Worm (Caenorhabditis elegans): Measurements from ENCODE around the gene asp-19.
"Not testable (repeated sequence)": the region's sequence is repeated elsewhere in the genome, so short reads cannot be mapped to it uniquely, and the experiment has no call there.

Gene asp-19

DNA sequence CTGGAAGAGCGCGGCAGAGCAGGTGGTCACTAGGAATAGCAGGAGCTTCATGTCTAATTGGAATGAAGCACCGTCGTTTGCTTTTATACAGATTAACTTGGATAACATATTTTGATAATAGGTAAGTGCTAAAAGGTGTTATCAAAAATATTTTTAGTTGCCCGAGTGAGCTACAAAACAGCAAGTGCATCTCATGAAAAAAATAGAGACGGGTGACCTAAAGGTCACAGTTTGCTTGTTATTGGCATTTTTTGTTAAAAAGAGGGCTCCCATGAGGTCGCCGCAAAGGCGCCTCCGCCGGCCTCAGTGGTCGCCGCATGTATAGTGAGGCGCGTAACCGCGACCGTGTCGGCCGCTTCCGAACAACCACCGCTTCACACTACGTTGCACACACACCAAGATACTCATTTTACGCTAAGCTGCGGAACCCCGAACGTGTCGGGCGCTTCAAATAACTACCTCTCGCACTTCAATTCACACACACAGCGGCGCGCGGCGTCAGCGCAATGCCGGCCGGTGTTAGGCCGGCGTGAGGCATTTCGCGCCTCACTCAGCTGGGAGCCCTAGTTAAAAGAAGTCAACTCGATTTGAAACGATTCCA lies at the start of gene asp-19:
Gene asp-19, minus strand, starts transcription at position 51 of the 601 bp plus-strand sequence.
- TF ChIP-seq dao-5 (tag; optimal IDR thresholded peaks at IDR 0.05) (no peak), him-1 (tag; optimal IDR thresholded peaks at IDR 0.05) (no peak), W03F9.2 (tag; optimal IDR thresholded peaks at IDR 0.05) (no peak)

ce11 chrV:18776245-18776737 lies 47.1 kb upstream of the asp-19 start, which contains the start of gene Y17D7B.4:
Gene Y17D7B.4 (minus strand): TSS chrV:18776687.
- TF ChIP-seq W03F9.2 (tag; optimal IDR thresholded peaks at IDR 0.05) (no peak), him-1 (tag; optimal IDR thresholded peaks at IDR 0.05) (no peak), dao-5 (tag; optimal IDR thresholded peaks at IDR 0.05) (no peak)

ce11 chrV:18772761-18773160 lies 43.6 kb upstream of the asp-19 start, which contains the start of gene clec-257:
Gene clec-257 (plus strand): TSS chrV:18773061.
- TF ChIP-seq W03F9.2 (tag; optimal IDR thresholded peaks at IDR 0.05) (no peak), dao-5 (tag; optimal IDR thresholded peaks at IDR 0.05) (no peak), him-1 (tag; optimal IDR thresholded peaks at IDR 0.05) (no peak)

- no peak for TF ChIP-seq dao-5 (tag; optimal IDR thresholded peaks at IDR 0.05)
- TF ChIP-seq W03F9.2 (tag; optimal IDR thresholded peaks at IDR 0.05): no peak
- TF ChIP-seq him-1 (tag; optimal IDR thresholded peaks at IDR 0.05): no peak
Measured at ce11 chrV:18771804-18772386, 42.7 kb upstream of the asp-19 start.

- TF ChIP-seq him-1 (tag; optimal IDR thresholded peaks at IDR 0.05) (no peak), W03F9.2 (tag; optimal IDR thresholded peaks at IDR 0.05) (no peak), dao-5 (tag; optimal IDR thresholded peaks at IDR 0.05) (no peak)
Measured at ce11 chrV:18771390-18771789, 42.2 kb upstream of the asp-19 start, which contains the start of gene clec-256. Gene clec-256 (plus strand): TSS chrV:18771690.

ce11 chrV:18770623-18771022 lies 41.4 kb upstream of the asp-19 start, which contains the start of gene clec-255:
Gene clec-255 (minus strand): TSS chrV:18770723.
- TF ChIP-seq him-1 (tag; optimal IDR thresholded peaks at IDR 0.05): no peak
- no peak for TF ChIP-seq W03F9.2 (tag; optimal IDR thresholded peaks at IDR 0.05)
- no peak for TF ChIP-seq dao-5 (tag; optimal IDR thresholded peaks at IDR 0.05)

DNA sequence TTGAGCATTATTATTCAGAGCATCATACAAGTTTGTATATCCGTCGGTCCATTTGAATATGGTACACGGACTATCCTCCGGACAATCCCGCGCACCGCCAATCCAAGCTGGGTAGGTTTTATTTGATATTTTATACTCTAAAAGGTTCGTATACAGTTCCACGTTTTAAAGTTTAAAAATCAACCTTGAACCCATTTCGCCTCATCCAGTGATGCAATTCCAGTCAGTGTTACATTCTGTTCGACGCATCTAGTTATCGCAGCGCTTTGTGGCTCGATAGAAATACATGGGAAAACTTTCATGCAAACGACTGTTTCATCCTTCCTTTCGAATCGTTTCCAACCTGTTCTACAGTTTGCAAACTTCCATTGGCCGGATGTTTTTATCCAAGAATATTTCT lies 40.7 kb upstream of the asp-19 start:
- TF ChIP-seq W03F9.2 (tag; optimal IDR thresholded peaks at IDR 0.05): no peak
- TF ChIP-seq dao-5 (tag; optimal IDR thresholded peaks at IDR 0.05): no peak
- no peak for TF ChIP-seq him-1 (tag; optimal IDR thresholded peaks at IDR 0.05)

- TF ChIP-seq W03F9.2, dao-5, him-1 (tag; optimal IDR thresholded peaks at IDR 0.05): not testable (repeated sequence)
Measured at ce11 chrV:18762044-18762443, 32.9 kb upstream of the asp-19 start, which contains the start of gene F11D11.22. Gene F11D11.22 (plus strand): TSS chrV:18762344.

DNA sequence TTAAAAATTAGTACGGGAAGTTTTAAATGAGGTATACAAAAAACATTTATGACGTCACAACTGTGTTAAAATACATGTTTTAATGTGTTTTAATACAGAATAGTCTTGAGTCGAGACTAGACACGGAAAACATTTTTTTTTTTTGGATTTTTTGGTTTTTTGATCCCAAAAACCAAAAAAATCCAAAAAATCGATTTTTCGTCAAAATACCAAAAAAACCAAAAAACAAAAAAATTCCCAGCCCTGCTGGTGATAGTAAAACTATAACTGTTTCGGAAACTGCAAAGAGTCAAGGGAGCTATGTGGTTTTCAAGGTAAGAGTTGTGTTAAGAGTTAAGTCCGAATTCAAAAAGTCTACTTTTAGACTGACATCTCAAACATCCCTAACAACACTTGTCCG lies 31.9 kb upstream of the asp-19 start, which contains the start of gene F11D11.4:
Gene F11D11.4, plus strand, starts transcription at position 301 of the 400 bp plus-strand sequence.
- TF ChIP-seq W03F9.2 (tag; optimal IDR thresholded peaks at IDR 0.05): no peak
- no peak for TF ChIP-seq dao-5 (tag; optimal IDR thresholded peaks at IDR 0.05)
- no peak for TF ChIP-seq him-1 (tag; optimal IDR thresholded peaks at IDR 0.05)

DNA sequence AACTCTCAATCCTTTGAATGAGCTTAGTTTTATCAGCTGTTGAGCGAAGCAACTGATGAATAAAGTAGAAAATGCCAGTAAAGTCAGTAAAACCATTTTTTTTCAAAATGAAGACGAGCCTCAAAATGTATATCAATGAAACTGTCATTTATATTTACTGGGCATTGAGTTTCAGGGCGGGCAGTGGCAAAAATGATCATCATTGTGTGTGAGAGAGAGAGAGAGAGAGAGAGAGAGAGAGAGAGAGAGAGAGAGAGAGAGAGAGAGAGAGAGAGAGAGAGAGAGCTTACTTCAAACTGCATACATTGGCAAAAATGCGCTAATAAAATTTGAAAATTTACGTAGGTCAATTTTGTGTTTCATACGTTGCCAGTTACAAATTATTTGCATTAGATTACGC lies 31.0 kb upstream of the asp-19 start, which contains the start of gene F11D11.3:
Gene F11D11.3, minus strand, starts transcription at position 101 of the 400 bp plus-strand sequence.
- TF ChIP-seq W03F9.2 (tag; optimal IDR thresholded peaks at IDR 0.05) (no peak), dao-5 (tag; optimal IDR thresholded peaks at IDR 0.05) (no peak), him-1 (tag; optimal IDR thresholded peaks at IDR 0.05) (no peak)

DNA sequence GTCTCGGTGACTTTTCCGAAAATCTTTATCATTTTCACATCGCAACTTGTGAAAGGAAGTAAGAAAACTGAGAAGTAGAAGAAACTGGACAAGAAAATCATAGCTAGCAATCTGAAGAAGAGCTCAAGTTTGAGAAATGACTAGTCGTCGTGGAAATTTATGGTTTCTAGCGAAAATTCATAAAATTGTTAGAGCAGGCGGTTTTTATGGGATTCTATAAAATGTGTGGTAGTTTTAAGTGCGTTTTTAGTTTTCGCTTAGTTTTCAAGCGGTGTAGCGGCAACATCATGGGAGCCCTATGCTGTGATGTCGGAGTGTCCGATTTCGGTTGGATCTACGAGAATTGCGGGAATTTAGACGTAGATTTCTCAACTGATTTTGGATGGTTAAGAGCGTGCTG lies 25.2 kb upstream of the asp-19 start, which contains the start of gene clec-254:
Gene clec-254, minus strand, starts transcription at position 101 of the 400 bp plus-strand sequence.
- not testable (repeated sequence) for TF ChIP-seq W03F9.2, dao-5, him-1 (tag; optimal IDR thresholded peaks at IDR 0.05)

ce11 chrV:18753036-18753435 lies 23.9 kb upstream of the asp-19 start, which contains the start of gene F11D11.6:
Gene F11D11.6 (minus strand): TSS chrV:18753136.
- no peak for TF ChIP-seq W03F9.2 (tag; optimal IDR thresholded peaks at IDR 0.05)
- no peak for TF ChIP-seq dao-5 (tag; optimal IDR thresholded peaks at IDR 0.05)
- no peak for TF ChIP-seq him-1 (tag; optimal IDR thresholded peaks at IDR 0.05)

DNA sequence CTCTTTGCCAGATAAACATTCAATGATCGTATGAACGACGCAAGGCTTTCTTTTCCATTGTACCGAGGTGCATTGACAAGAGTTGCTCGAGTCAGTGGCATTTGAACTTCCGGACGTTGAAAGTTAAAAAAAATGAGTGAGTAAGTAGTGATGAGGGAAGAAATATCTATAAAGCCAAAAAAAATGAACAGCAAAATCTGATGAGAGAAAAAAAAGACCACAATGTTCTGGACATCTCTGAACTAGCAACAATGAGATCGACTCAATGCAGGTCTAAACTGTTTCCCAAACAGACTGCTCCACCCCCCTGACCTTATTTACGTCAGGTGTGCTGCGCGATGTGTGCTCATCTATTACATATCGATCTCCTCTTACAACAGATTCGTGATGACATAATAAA lies 21.3 kb upstream of the asp-19 start, which contains the start of the genes F11D11.21 and F11D11.12:
Gene F11D11.21, minus strand, starts transcription at position 101 of the 400 bp plus-strand sequence.
Gene F11D11.12, minus strand, starts transcription at position 238 of the 400 bp plus-strand sequence.
- TF ChIP-seq W03F9.2 (tag; optimal IDR thresholded peaks at IDR 0.05) (no peak), him-1 (tag; optimal IDR thresholded peaks at IDR 0.05) (no peak), dao-5 (tag; optimal IDR thresholded peaks at IDR 0.05) (no peak)

ce11 chrV:18748726-18749125 lies 19.6 kb upstream of the asp-19 start, which contains the start of gene clec-252:
Gene clec-252 (minus strand): TSS chrV:18748826.
- TF ChIP-seq him-1 (tag; optimal IDR thresholded peaks at IDR 0.05) (no peak), W03F9.2 (tag; optimal IDR thresholded peaks at IDR 0.05) (no peak), dao-5 (tag; optimal IDR thresholded peaks at IDR 0.05) (no peak)

Data from whole organism, L4/young adult.